Fruit fly (Drosophila melanogaster) whole organism, wandering third instar larva: Measurements from ENCODE around the gene PolG1.

Experiments
- br ChIP-seq: fragments of 200-800 bp; sonication (Bioruptor generic); optimal IDR thresholded peaks from 2 replicates; lab custom pipeline; 2016; ENCODE audit warnings: missing biosample characterization, missing genetic modification characterization
- dsf ChIP-seq: sonication (Bioruptor generic); optimal IDR thresholded peaks from 2 replicates; lab custom pipeline; 2016; ENCODE audit warnings: missing biosample characterization, missing genetic modification characterization, borderline replicate concordance

- no peak for TF ChIP-seq dsf (GFP tag; lab: Kevin White, UChicago)
- no peak for TF ChIP-seq br (GFP tag; lab: Kevin White, UChicago)
Measured at dm6 chr2L:13804561-13805067, 23.0 kb downstream of the PolG1 start.
